Worm (Caenorhabditis elegans): Measurements from ENCODE around the gene ztf-9.

Gene ztf-9

DNA sequence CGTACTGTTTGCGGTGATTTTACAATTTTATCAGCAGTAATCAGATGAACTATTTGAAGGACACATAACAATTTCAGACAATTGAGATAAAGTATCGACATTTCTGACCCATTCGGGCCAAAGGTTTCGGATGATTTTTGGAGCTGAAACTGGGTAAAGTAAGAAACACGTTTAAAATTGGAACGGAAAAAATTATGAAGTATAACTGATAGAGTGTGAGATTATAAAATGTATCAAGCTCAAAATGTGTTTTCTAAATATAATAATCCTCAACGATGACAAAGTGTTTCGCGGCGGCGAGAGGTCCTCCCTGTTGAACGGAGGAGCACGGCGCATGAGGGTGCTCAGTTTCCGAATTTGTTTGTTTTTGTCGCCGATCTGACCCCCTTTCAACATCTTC is 6.4 kb downstream of the ztf-9 start, which contains the start of gene ZK287.4:
TSS of gene ZK287.4 (minus strand) at position 101 of the 400 bp plus-strand sequence.
- no peak for TF ChIP-seq ztf-23 (GFP tag; IDR thresholded peaks at IDR 0.05)
- no peak for TF ChIP-seq ref-1 (GFP tag; conservative IDR thresholded peaks at IDR 0.05)
- no peak for TF ChIP-seq med-1 (GFP tag; optimal IDR thresholded peaks at IDR 0.05; ENCODE audit: insufficient read depth)
- no peak for TF ChIP-seq ztf-29 (GFP tag; IDR thresholded peaks at IDR 0.05)
- TF ChIP-seq flt-1 (GFP tag; IDR thresholded peaks at IDR 0.05) = no peak
- no peak for TF ChIP-seq tab-1 (GFP tag; IDR thresholded peaks at IDR 0.05)

ce11 chrV:9680260-9680659 is 11.7 kb downstream of the ztf-9 start:
- TF ChIP-seq ztf-29 (GFP tag; IDR thresholded peaks at IDR 0.05) = no peak
- TF ChIP-seq med-1 (GFP tag; optimal IDR thresholded peaks at IDR 0.05; ENCODE audit: insufficient read depth) = no peak

ce11 chrV:9679166-9679565 is 12.8 kb downstream of the ztf-9 start, which contains the start of gene ZK287.9:
Gene ZK287.9, plus strand, starts transcription at chrV:9679357.
- TF ChIP-seq ztf-29 (GFP tag; IDR thresholded peaks at IDR 0.05) (no peak), ref-1 (GFP tag; conservative IDR thresholded peaks at IDR 0.05) (no peak), T22C8.4 (GFP tag; IDR thresholded peaks at IDR 0.05) (no peak), med-1 (GFP tag; optimal IDR thresholded peaks at IDR 0.05; ENCODE audit: insufficient read depth) (no peak), ztf-23 (GFP tag; IDR thresholded peaks at IDR 0.05) (no peak), klf-2 (GFP tag; conservative IDR thresholded peaks at IDR 0.05) (no peak), tab-1 (GFP tag; IDR thresholded peaks at IDR 0.05) (no peak), cog-1 (tag; optimal IDR thresholded peaks at IDR 0.05) (no peak), flt-1 (GFP tag; IDR thresholded peaks at IDR 0.05) (no peak)

- TF ChIP-seq klf-2 (GFP tag; conservative IDR thresholded peaks at IDR 0.05) (no peak), T22C8.4 (GFP tag; IDR thresholded peaks at IDR 0.05) (no peak)
Measured at ce11 chrV:9677977-9678376, 14.0 kb downstream of the ztf-9 start, which contains the start of gene cthd-1. Gene cthd-1, plus strand, starts transcription at chrV:9678277.

DNA sequence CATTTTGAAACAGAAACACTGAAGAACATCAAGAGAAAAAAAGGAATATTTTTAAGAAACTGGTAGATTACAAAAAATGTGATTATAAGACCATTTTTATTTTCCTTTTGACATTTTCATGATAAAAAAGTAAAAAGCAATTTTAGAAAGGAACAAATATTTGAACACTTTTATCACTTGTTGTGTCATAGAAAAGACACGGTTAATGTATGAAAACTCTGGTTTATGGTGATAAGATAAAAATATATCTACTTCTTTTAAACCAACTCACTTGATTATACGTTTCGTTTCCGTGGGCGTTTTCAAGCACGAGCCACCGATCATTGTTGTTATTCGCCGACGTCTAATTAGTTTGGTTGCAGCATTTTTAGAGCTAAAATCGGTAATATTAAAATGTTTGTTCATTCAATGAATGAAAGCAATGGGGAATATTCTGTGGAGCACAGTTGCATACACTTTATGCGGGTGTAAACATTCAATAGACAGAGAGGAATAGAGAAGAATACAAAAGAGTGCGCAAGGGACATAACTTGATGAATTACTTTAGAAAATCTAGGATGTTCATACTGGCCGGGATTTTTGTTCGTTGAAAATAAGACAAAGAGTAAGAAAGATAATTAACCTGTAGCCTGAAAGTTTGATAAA is 18.6 kb downstream of the ztf-9 start, which contains the start of gene sulp-8:
TSS of gene sulp-8 (minus strand) at position 469 of the 645 bp plus-strand sequence.
- no peak for TF ChIP-seq med-1 (GFP tag; optimal IDR thresholded peaks at IDR 0.05; ENCODE audit: insufficient read depth)
- no peak for TF ChIP-seq cog-1 (tag; optimal IDR thresholded peaks at IDR 0.05)
- no peak for TF ChIP-seq flt-1 (GFP tag; IDR thresholded peaks at IDR 0.05)
- no peak for TF ChIP-seq klf-2 (GFP tag; conservative IDR thresholded peaks at IDR 0.05)
- no peak for TF ChIP-seq ref-1 (GFP tag; conservative IDR thresholded peaks at IDR 0.05)
- no peak for TF ChIP-seq ztf-23 (GFP tag; IDR thresholded peaks at IDR 0.05)
- no peak for TF ChIP-seq tab-1 (GFP tag; IDR thresholded peaks at IDR 0.05)
- no peak for TF ChIP-seq ztf-29 (GFP tag; IDR thresholded peaks at IDR 0.05)
- no peak for TF ChIP-seq T22C8.4 (GFP tag; IDR thresholded peaks at IDR 0.05)

- no peak for TF ChIP-seq ztf-23 (GFP tag; IDR thresholded peaks at IDR 0.05)
- no peak for TF ChIP-seq klf-2 (GFP tag; conservative IDR thresholded peaks at IDR 0.05)
- TF ChIP-seq cog-1 (tag; optimal IDR thresholded peaks at IDR 0.05) = no peak
- no peak for TF ChIP-seq flt-1 (GFP tag; IDR thresholded peaks at IDR 0.05)
Measured at ce11 chrV:9672495-9672894, 19.5 kb downstream of the ztf-9 start.

ce11 chrV:9666394-9666793 is 25.6 kb downstream of the ztf-9 start, which contains the start of gene ZK287.1:
Gene ZK287.1, plus strand, starts transcription at chrV:9666694.
- no peak for TF ChIP-seq med-1 (GFP tag; optimal IDR thresholded peaks at IDR 0.05; ENCODE audit: insufficient read depth)
- TF ChIP-seq flt-1 (GFP tag; IDR thresholded peaks at IDR 0.05) = no peak
- TF ChIP-seq tab-1 (GFP tag; IDR thresholded peaks at IDR 0.05) = no peak
- TF ChIP-seq cog-1 (tag; optimal IDR thresholded peaks at IDR 0.05) = no peak
- no peak for TF ChIP-seq klf-2 (GFP tag; conservative IDR thresholded peaks at IDR 0.05)
- no peak for TF ChIP-seq ztf-23 (GFP tag; IDR thresholded peaks at IDR 0.05)
- TF ChIP-seq T22C8.4 (GFP tag; IDR thresholded peaks at IDR 0.05) = no peak
- TF ChIP-seq ref-1 (GFP tag; conservative IDR thresholded peaks at IDR 0.05) = no peak
- TF ChIP-seq ztf-29 (GFP tag; IDR thresholded peaks at IDR 0.05) = no peak

ce11 chrV:9664620-9665019 is 27.3 kb downstream of the ztf-9 start:
- no peak for TF ChIP-seq flt-1 (GFP tag; IDR thresholded peaks at IDR 0.05)
- TF ChIP-seq med-1 (GFP tag; optimal IDR thresholded peaks at IDR 0.05; ENCODE audit: insufficient read depth) = no peak
- no peak for TF ChIP-seq cog-1 (tag; optimal IDR thresholded peaks at IDR 0.05)
- no peak for TF ChIP-seq ztf-23 (GFP tag; IDR thresholded peaks at IDR 0.05)
- no peak for TF ChIP-seq ztf-29 (GFP tag; IDR thresholded peaks at IDR 0.05)
- TF ChIP-seq T22C8.4 (GFP tag; IDR thresholded peaks at IDR 0.05) = no peak
- no peak for TF ChIP-seq ref-1 (GFP tag; conservative IDR thresholded peaks at IDR 0.05)
- TF ChIP-seq klf-2 (GFP tag; conservative IDR thresholded peaks at IDR 0.05) = no peak
- TF ChIP-seq tab-1 (GFP tag; IDR thresholded peaks at IDR 0.05) = no peak

DNA sequence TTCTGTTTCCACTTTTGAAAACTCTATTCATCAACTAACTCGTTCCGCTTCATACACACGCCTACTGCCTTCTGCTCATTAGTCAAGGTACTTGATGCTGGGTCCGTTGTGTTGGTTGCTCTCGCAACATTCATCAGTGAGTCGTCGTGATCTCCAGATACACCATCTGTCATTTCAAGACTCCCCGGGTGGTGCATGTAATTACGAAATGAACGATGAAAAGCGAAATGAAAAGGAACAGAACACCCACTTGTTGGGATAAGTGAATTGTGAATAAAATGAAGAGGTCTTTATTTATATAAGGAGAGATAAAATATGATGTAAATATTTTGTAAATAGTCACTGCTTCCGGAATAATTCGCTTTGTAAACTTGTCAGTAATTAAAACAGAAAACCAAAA is 28.0 kb downstream of the ztf-9 start:
- no peak for TF ChIP-seq cog-1 (tag; optimal IDR thresholded peaks at IDR 0.05)
- TF ChIP-seq flt-1 (GFP tag; IDR thresholded peaks at IDR 0.05) = no peak
- TF ChIP-seq ref-1 (GFP tag; conservative IDR thresholded peaks at IDR 0.05) = no peak
- TF ChIP-seq tab-1 (GFP tag; IDR thresholded peaks at IDR 0.05) = no peak
- TF ChIP-seq T22C8.4 (GFP tag; IDR thresholded peaks at IDR 0.05) = no peak
- no peak for TF ChIP-seq ztf-23 (GFP tag; IDR thresholded peaks at IDR 0.05)
- TF ChIP-seq ztf-29 (GFP tag; IDR thresholded peaks at IDR 0.05) = no peak
- no peak for TF ChIP-seq klf-2 (GFP tag; conservative IDR thresholded peaks at IDR 0.05)
- no peak for TF ChIP-seq med-1 (GFP tag; optimal IDR thresholded peaks at IDR 0.05; ENCODE audit: insufficient read depth)

- no peak for TF ChIP-seq ztf-23 (GFP tag; IDR thresholded peaks at IDR 0.05)
- TF ChIP-seq ref-1 (GFP tag; conservative IDR thresholded peaks at IDR 0.05) = no peak
- TF ChIP-seq klf-2 (GFP tag; conservative IDR thresholded peaks at IDR 0.05) = no peak
- no peak for TF ChIP-seq cog-1 (tag; optimal IDR thresholded peaks at IDR 0.05)
- TF ChIP-seq tab-1 (GFP tag; IDR thresholded peaks at IDR 0.05) = no peak
- no peak for TF ChIP-seq ztf-29 (GFP tag; IDR thresholded peaks at IDR 0.05)
- TF ChIP-seq T22C8.4 (GFP tag; IDR thresholded peaks at IDR 0.05) = no peak
- no peak for TF ChIP-seq med-1 (GFP tag; optimal IDR thresholded peaks at IDR 0.05; ENCODE audit: insufficient read depth)
- no peak for TF ChIP-seq flt-1 (GFP tag; IDR thresholded peaks at IDR 0.05)
Measured at ce11 chrV:9661514-9661913, 30.4 kb downstream of the ztf-9 start, which contains the start of gene pitr-4. Gene pitr-4, minus strand, starts transcription at chrV:9661614.

Measured in whole organism, midembryonic.